Fruit fly (Drosophila melanogaster): ENCODE results near the gene CG16863.

The CG16863 gene

dm6 chr2L:13838647-13839390 is 48.1 kb downstream of the CG16863 start (continued):
- TF ChIP-seq CG4820 (GFP tag; optimal IDR thresholded peaks at IDR 0.05) (peak; percentile 10), jigr1 (GFP tag; IDR thresholded peaks at IDR 0.05) (no peak)

- peak; percentile 65 for TF ChIP-seq ind (GFP tag; optimal IDR thresholded peaks at IDR 0.05)
- TF ChIP-seq chm (GFP tag; IDR thresholded peaks at IDR 0.05) = peak; percentile 55; the same call in 1 of the 2 replicates
- TF ChIP-seq fd64A (GFP tag; optimal IDR thresholded peaks at IDR 0.05) = no peak
- peak; percentile 68 for TF ChIP-seq E2f1 (GFP tag; IDR thresholded peaks at IDR 0.05)
- TF ChIP-seq fd102C (GFP tag; optimal IDR thresholded peaks at IDR 0.05) = no peak
- TF ChIP-seq crc (GFP tag; optimal IDR thresholded peaks at IDR 0.05) = peak; percentile 68
- TF ChIP-seq insv (GFP tag; optimal IDR thresholded peaks at IDR 0.05) = no peak
- peak; percentile 33 for TF ChIP-seq CG14667 (GFP tag; IDR thresholded peaks at IDR 0.05)
- peak; percentile 95 for TF ChIP-seq Ets65A (GFP tag)
- peak; percentile 90 for TF ChIP-seq Sox102F (GFP tag; optimal IDR thresholded peaks at IDR 0.05)
- 0 out of 3 replicates have a peak, but pooled peaks have one; percentile 42 for TF ChIP-seq H15 (GFP tag; IDR thresholded peaks at IDR 0.05)
- TF ChIP-seq tin (GFP tag; optimal IDR thresholded peaks at IDR 0.05) = peak; percentile 81
- TF ChIP-seq eyg (GFP tag; optimal IDR thresholded peaks at IDR 0.05) = peak; percentile 65
- TF ChIP-seq abd-A (tag; optimal IDR thresholded peaks at IDR 0.05) = no peak
- TF ChIP-seq Sox100B (GFP tag; optimal IDR thresholded peaks at IDR 0.05) = peak; percentile 85
- no peak for TF ChIP-seq hth (optimal IDR thresholded peaks at IDR 0.05)
- TF ChIP-seq TFAM (GFP tag; optimal IDR thresholded peaks at IDR 0.05) = no peak
- TF ChIP-seq CG10959 (GFP tag; IDR thresholded peaks at IDR 0.05) = peak; percentile 36; the same call in 1 of the 2 replicates
- no peak for TF ChIP-seq CG6175 (GFP tag; IDR thresholded peaks at IDR 0.05)
- peak; percentile 15 for TF ChIP-seq Fer2 (tag; optimal IDR thresholded peaks at IDR 0.05)
- no peak for TF ChIP-seq CG10543 (GFP tag; optimal IDR thresholded peaks at IDR 0.05)
- peak; percentile 46 for TF ChIP-seq CG2116 (GFP tag; optimal IDR thresholded peaks at IDR 0.05)
- TF ChIP-seq kah (GFP tag; optimal IDR thresholded peaks at IDR 0.05) = peak; percentile 22
- peak; percentile 53; the same call in 1 of the 3 replicates for TF ChIP-seq ase (GFP tag; IDR thresholded peaks at IDR 0.05)
- TF ChIP-seq amos (GFP tag; IDR thresholded peaks at IDR 0.05; ENCODE audit: partially characterized antibody) = no peak
- TF ChIP-seq ewg (GFP tag; optimal IDR thresholded peaks at IDR 0.05) = peak; percentile 80
- TF ChIP-seq CG2129 (GFP tag; IDR thresholded peaks at IDR 0.05; ENCODE audit: partially characterized antibody) = no peak
- TF ChIP-seq CG34224 (GFP tag; IDR thresholded peaks at IDR 0.05; ENCODE audit: partially characterized antibody) = no peak
- peak; percentile 8 for TF ChIP-seq CG7928 (GFP tag; optimal IDR thresholded peaks at IDR 0.05)
- TF ChIP-seq CG13775 (GFP tag; optimal IDR thresholded peaks at IDR 0.05) = peak; percentile 82
- peak; percentile 88 for TF ChIP-seq Abd-B (GFP tag; optimal IDR thresholded peaks at IDR 0.05)
- peak; percentile 69 for TF ChIP-seq trem (tag; optimal IDR thresholded peaks at IDR 0.05)
- TF ChIP-seq bcd (GFP tag; optimal IDR thresholded peaks at IDR 0.05) = peak; percentile 83
- TF ChIP-seq Ada2b (GFP tag; IDR thresholded peaks at IDR 0.05) = peak; percentile 85
- peak; percentile 84 for TF ChIP-seq CG12391 (tag; optimal IDR thresholded peaks at IDR 0.05)
- TF ChIP-seq sr (GFP tag; IDR thresholded peaks at IDR 0.05) = no peak
- TF ChIP-seq ro (GFP tag; IDR thresholded peaks at IDR 0.05) = 0 out of 2 replicates have a peak, but pooled peaks have one; percentile 24
- TF ChIP-seq Ssrp (tag; optimal IDR thresholded peaks at IDR 0.05) = peak; percentile 95
- peak; percentile 68 for TF ChIP-seq CG30431 (GFP tag; optimal IDR thresholded peaks at IDR 0.05)
- TF ChIP-seq CG6791 (GFP tag; IDR thresholded peaks at IDR 0.05; ENCODE audit: partially characterized antibody) = no peak
- peak; percentile 73 to 76 for TF ChIP-seq Pdp1 (GFP tag; optimal IDR thresholded peaks at IDR 0.05)
- peak; percentile 40 for TF ChIP-seq CG18011 (GFP tag; optimal IDR thresholded peaks at IDR 0.05)
- peak; percentile 79 to 93 for TF ChIP-seq bsh (GFP tag; optimal IDR thresholded peaks at IDR 0.05)
- TF ChIP-seq Kr (GFP tag; optimal IDR thresholded peaks at IDR 0.05) = no peak
- peak; percentile 59 for TF ChIP-seq CG30020 (tag; optimal IDR thresholded peaks at IDR 0.05)
Measured at dm6 chr2L:13839744-13840151, 49.0 kb downstream of the CG16863 start.

Data from whole organism, embryonic.